Worm (Caenorhabditis elegans) whole organism, mixed stage, embryonic: ENCODE measurements around the gene idpa-2.

ENCODE experiments used
- blmp-1 ChIP-seq: fragments of 150-350 bp; optimal IDR thresholded peaks from 2 replicates; lab custom pipeline; 2014; ENCODE audit warnings: missing biosample characterization, missing genetic modification characterization
- ham-2 ChIP-seq: fragments of 200-800 bp; sonication (Bioruptor generic); optimal IDR thresholded peaks from 2 replicates; lab custom pipeline; 2018; ENCODE audit warnings: mild to moderate bottlenecking, missing genetic modification characterization, missing compliant biosample characterization
- snpc-4 ChIP-seq: fragments of 150-350 bp; optimal IDR thresholded peaks from 2 replicates; lab custom pipeline; 2014; ENCODE audit warnings: missing biosample characterization, missing genetic modification characterization
- sptf-1 ChIP-seq: sonication (generic microtip); optimal IDR thresholded peaks from 2 replicates; lab custom pipeline; 2017; ENCODE audit warnings: mild to moderate bottlenecking, missing genetic modification characterization, moderate library complexity, missing compliant biosample characterization

DNA sequence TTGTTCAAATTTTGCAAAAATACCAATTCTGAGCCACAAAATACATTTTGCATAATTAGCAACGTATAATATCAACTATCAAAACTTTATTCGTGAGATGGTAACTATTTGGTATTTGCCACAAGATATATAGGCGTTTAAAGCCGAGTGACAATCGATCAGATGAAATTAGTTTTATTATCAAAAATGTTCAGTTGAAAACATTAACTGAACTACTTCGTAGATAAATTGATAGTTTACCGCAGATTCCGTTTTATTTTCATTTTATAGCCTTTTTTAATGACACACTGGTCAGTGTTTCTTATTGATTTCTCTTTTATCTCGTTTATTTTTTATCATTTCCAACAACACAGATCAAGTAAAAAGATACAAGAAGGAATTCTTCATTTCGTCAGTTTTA is 24.7 kb upstream of the idpa-2 start:
- TF ChIP-seq blmp-1 (no peak), sptf-1 (tag; lab: Kevin White, UChicago) (no peak), snpc-4 (tag; lab: Kevin White, UChicago) (no peak), ham-2 (GFP tag; lab: Kevin White, UChicago) (no peak)
